Worm (Caenorhabditis elegans) whole organism, midembryonic: Measurements from ENCODE around the gene K09F6.11.

Experiments used
- T22C8.4 ChIP-seq: fragments of 200-800 bp; sonication (Bioruptor generic); IDR thresholded peaks from 2 replicates; pipeline ENCODE4 v1.3.6; 2022; ENCODE audit warnings: missing genetic modification characterization, missing compliant biosample characterization
- cog-1 ChIP-seq: sonication (generic microtip); optimal IDR thresholded peaks from 2 replicates; lab custom pipeline; 2016; ENCODE audit warnings: missing genetic modification characterization, missing compliant biosample characterization
- flt-1 ChIP-seq: fragments of 200-800 bp; sonication (Bioruptor generic); IDR thresholded peaks from 2 replicates; pipeline ENCODE4 v1.3.6; 2022; ENCODE audit warnings: missing genetic modification characterization, missing compliant biosample characterization
- klf-2 ChIP-seq: fragments of 200-800 bp; sonication (Bioruptor generic); conservative IDR thresholded peaks from 2 replicates; pipeline ENCODE4 v1.3.6; 2022; ENCODE audit warnings: missing genetic modification reagents, missing genetic modification characterization, missing compliant biosample characterization
- med-1 ChIP-seq: sonication (generic microtip); optimal IDR thresholded peaks from 2 replicates; lab custom pipeline; 2017; ENCODE audit warnings: missing genetic modification characterization, mild to moderate bottlenecking, missing compliant biosample characterization, antibody characterized with exemption, missing genetic modification reagents; ENCODE audit not compliant: insufficient read depth
- ref-1 ChIP-seq: fragments of 200-800 bp; sonication (Bioruptor generic); conservative IDR thresholded peaks from 2 replicates; pipeline ENCODE4 v1.3.6; 2022; ENCODE audit warnings: missing genetic modification reagents, missing genetic modification characterization, missing compliant biosample characterization
- tab-1 ChIP-seq: fragments of 200-800 bp; sonication (Bioruptor generic); IDR thresholded peaks from 2 replicates; pipeline ENCODE4 v1.3.6; 2022; ENCODE audit warnings: missing genetic modification characterization, missing compliant biosample characterization
- ztf-23 ChIP-seq: fragments of 200-800 bp; sonication (Bioruptor generic); IDR thresholded peaks from 2 replicates; pipeline ENCODE4 v1.3.6; 2022; ENCODE audit warnings: missing genetic modification reagents, missing genetic modification characterization, missing compliant biosample characterization
- ztf-29 ChIP-seq: fragments of 200-800 bp; sonication (Bioruptor generic); IDR thresholded peaks from 2 replicates; pipeline ENCODE4 v1.3.6; 2022; ENCODE audit warnings: missing genetic modification reagents, missing genetic modification characterization, missing compliant biosample characterization

The K09F6.11 gene

DNA sequence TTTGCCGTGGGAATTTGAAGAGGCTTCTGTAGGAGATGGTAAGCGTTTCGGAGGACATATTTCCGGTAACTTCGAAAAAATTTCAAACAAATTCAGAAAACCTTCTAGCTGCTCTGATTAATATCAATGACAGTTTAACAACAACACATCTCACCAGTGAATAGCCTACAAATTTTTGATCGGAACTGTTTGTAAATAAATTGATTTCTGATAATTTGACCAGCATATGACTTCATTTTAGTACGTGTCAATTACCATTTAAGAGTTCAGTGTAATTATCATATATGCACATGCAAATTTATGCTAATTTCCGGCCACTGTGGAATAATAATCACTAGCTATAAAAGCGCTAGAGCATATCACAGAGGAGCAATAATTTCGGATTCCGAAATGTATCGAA is 45.0 kb downstream of the K09F6.11 start, which contains the start of gene ZK1240.11:
TSS of gene ZK1240.11 (plus strand) at position 301 of the 400 bp plus-strand sequence.
- TF ChIP-seq tab-1: no peak
- TF ChIP-seq flt-1 (GFP tag; lab: Robert Waterston, UW): no peak
- TF ChIP-seq med-1: no peak
- TF ChIP-seq ref-1 (GFP tag; lab: Robert Waterston, UW): no peak
- TF ChIP-seq klf-2 (GFP tag; lab: Robert Waterston, UW): no peak
- TF ChIP-seq ztf-23 (GFP tag; lab: Robert Waterston, UW): no peak

DNA sequence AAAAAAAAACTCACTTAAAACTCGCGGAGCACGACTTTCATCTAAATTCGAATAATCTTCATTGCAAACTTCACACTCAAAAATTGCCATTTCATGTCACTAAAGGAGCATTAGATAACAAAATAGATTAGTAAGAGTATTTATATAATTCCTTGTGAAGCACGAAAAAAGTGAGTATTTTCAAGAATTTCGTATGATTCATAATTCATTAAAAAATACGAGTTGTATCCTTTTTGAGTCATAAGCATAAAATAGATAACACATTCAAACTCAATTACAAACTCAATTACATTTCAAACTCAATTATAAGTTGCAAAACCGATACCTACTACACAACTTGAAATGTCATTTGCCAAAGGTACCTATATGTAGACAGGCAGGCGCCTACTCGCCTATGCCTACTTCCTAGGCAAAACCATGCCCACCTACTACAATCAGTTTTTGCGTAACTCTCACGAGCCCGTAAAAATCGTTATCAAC is 49.1 kb downstream of the K09F6.11 start, which contains the start of the genes ZK1240.8 and ZK1240.1:
TSS of gene ZK1240.8 (minus strand) at position 101 of the 480 bp plus-strand sequence.
TSS of gene ZK1240.1 (plus strand) at position 430 of the 480 bp plus-strand sequence.
- TF ChIP-seq ref-1 (GFP tag; lab: Robert Waterston, UW) (no peak), cog-1 (tag; lab: Kevin White, UChicago) (no peak), klf-2 (GFP tag; lab: Robert Waterston, UW) (no peak), tab-1 (no peak), ztf-29 (GFP tag; lab: Robert Waterston, UW) (no peak), med-1 (no peak), ztf-23 (GFP tag; lab: Robert Waterston, UW) (no peak), flt-1 (GFP tag; lab: Robert Waterston, UW) (no peak), T22C8.4 (no peak)
